Worm (Caenorhabditis elegans): ENCODE results near the gene fip-7.

ce11 chrIV:16663591-16663990 is 37.6 kb downstream of the fip-7 start:
- TF ChIP-seq nhr-11 (tag; optimal IDR thresholded peaks at IDR 0.05) (peak; percentile 68), F44E2.7 (GFP tag; IDR thresholded peaks at IDR 0.05) (no peak), rbr-2 (tag; optimal IDR thresholded peaks at IDR 0.05) (peak; percentile 29), ztf-7 (tag; optimal IDR thresholded peaks at IDR 0.05) (no peak), snpc-1.2 (GFP tag; IDR thresholded peaks at IDR 0.05) (no peak), attf-4 (tag; optimal IDR thresholded peaks at IDR 0.05) (no peak), mes-2 (tag; optimal IDR thresholded peaks at IDR 0.05; ENCODE audit: poor library complexity, severe bottlenecking) (no peak), ceh-28 (tag; optimal IDR thresholded peaks at IDR 0.05) (no peak), lin-38 (GFP tag; IDR thresholded peaks at IDR 0.05) (peak; percentile 28; the same call in 1 of the 2 replicates), ctbp-1 (GFP tag; IDR thresholded peaks at IDR 0.05) (0 out of 2 replicates have a peak, but pooled peaks have one; percentile 45), pha-4 (GFP tag; IDR thresholded peaks at IDR 0.05) (peak; percentile 47; the same call in 1 of the 2 replicates), pha-4 (tag; optimal IDR thresholded peaks at IDR 0.05) (no peak), lsy-2 (tag; optimal IDR thresholded peaks at IDR 0.05) (peak; percentile 27 to 74), fkh-10 (GFP tag; optimal IDR thresholded peaks at IDR 0.05) (peak; percentile 36), egl-27 (tag; optimal IDR thresholded peaks at IDR 0.05) (no peak)
